Fruit fly (Drosophila melanogaster): ENCODE data around the gene CG44422.

Gene CG44422

dm6 chrX:11350505-11351327 lies 48.1 kb upstream of the CG44422 start, which contains the start of gene CG1737 (continued):
- TF ChIP-seq gce (GFP tag; IDR thresholded peaks at IDR 0.05) (no peak), sna (GFP tag; IDR thresholded peaks at IDR 0.05; ENCODE audit: partially characterized antibody) (0 out of 2 replicates have a peak, but pooled peaks have one; percentile 26), CG32772 (GFP tag; IDR thresholded peaks at IDR 0.05) (peak; percentile 66), peb (GFP tag; IDR thresholded peaks at IDR 0.05) (no peak), TFAM (GFP tag; optimal IDR thresholded peaks at IDR 0.05) (no peak), sc (optimal IDR thresholded peaks at IDR 0.05) (no peak), sc (GFP tag; optimal IDR thresholded peaks at IDR 0.05) (no peak), CG18599 (GFP tag; optimal IDR thresholded peaks at IDR 0.05) (peak; percentile 55), lab (GFP tag; optimal IDR thresholded peaks at IDR 0.05) (peak; percentile 50), CG17385 (GFP tag; optimal IDR thresholded peaks at IDR 0.05) (peak; percentile 15), CG2116 (GFP tag; optimal IDR thresholded peaks at IDR 0.05) (peak; percentile 67), CG10654 (GFP tag; optimal IDR thresholded peaks at IDR 0.05) (no peak), HmgD (GFP tag; optimal IDR thresholded peaks at IDR 0.05) (no peak), en (GFP tag; optimal IDR thresholded peaks at IDR 0.05) (no peak), BEAF-32 (GFP tag; optimal IDR thresholded peaks at IDR 0.05) (peak; percentile 46), GATAe (GFP tag; conservative IDR thresholded peaks at IDR 0.05) (no peak), CG12155 (GFP tag; optimal IDR thresholded peaks at IDR 0.05) (no peak), sug (tag; optimal IDR thresholded peaks at IDR 0.05) (peak; percentile 35), salm (tag; optimal IDR thresholded peaks at IDR 0.05) (no peak), Ets65A (GFP tag) (peak; percentile 1), CG9817 (tag; optimal IDR thresholded peaks at IDR 0.05) (no peak), HLH3B (GFP tag; IDR thresholded peaks at IDR 0.05) (no peak), nerfin-2 (GFP tag; IDR thresholded peaks at IDR 0.05; ENCODE audit: partially characterized antibody) (no peak), Spps (tag; optimal IDR thresholded peaks at IDR 0.05) (no peak), ftz-f1 (GFP tag; optimal IDR thresholded peaks at IDR 0.05) (no peak), YL-1 (GFP tag; optimal IDR thresholded peaks at IDR 0.05) (peak; percentile 71), NFAT (GFP tag; IDR thresholded peaks at IDR 0.05) (peak; percentile 43; the same call in 1 of the 2 replicates), Med (GFP tag) (peak; percentile 80), H2.0 (GFP tag; IDR thresholded peaks at IDR 0.05) (0 out of 2 replicates have a peak, but pooled peaks have one; percentile 7), slbo (GFP tag; IDR thresholded peaks at IDR 0.05) (peak; percentile 64), CG11085 (GFP tag; IDR thresholded peaks at IDR 0.05) (no peak), psq (GFP tag; optimal IDR thresholded peaks at IDR 0.05) (no peak), shn (GFP tag; optimal IDR thresholded peaks at IDR 0.05) (no peak), CG13424 (tag; optimal IDR thresholded peaks at IDR 0.05) (no peak), CG11247 (GFP tag; IDR thresholded peaks at IDR 0.05) (0 out of 2 replicates have a peak, but pooled peaks have one; percentile 24), CG11695 (GFP tag; IDR thresholded peaks at IDR 0.05) (no peak), CG31388 (GFP tag; optimal IDR thresholded peaks at IDR 0.05) (no peak), CG9609 (GFP tag; optimal IDR thresholded peaks at IDR 0.05) (no peak), sob (GFP tag; IDR thresholded peaks at IDR 0.05) (peak; percentile 41), crol (GFP tag; IDR thresholded peaks at IDR 0.05) (peak; percentile 63), CG9932 (GFP tag; IDR thresholded peaks at IDR 0.05) (peak; percentile 68), Fer1 (GFP tag; optimal IDR thresholded peaks at IDR 0.05) (peak; percentile 19), CG1832 (GFP tag; optimal IDR thresholded peaks at IDR 0.05) (peak; percentile 45), MBD-R2 (GFP tag; IDR thresholded peaks at IDR 0.05) (peak; percentile 42), fd3F (GFP tag; optimal IDR thresholded peaks at IDR 0.05) (no peak), pzg (GFP tag; optimal IDR thresholded peaks at IDR 0.05) (peak; percentile 50), Sox102F (GFP tag; optimal IDR thresholded peaks at IDR 0.05) (no peak), Opbp (GFP tag; IDR thresholded peaks at IDR 0.05; ENCODE audit: partially characterized antibody) (0 out of 3 replicates have a peak, but pooled peaks have one; percentile 11), Sry-β (GFP tag; optimal IDR thresholded peaks at IDR 0.05) (no peak)
